Fruit fly (Drosophila melanogaster): ENCODE measurements around the gene CG42724.

CG42724 gene

dm6 chr3R:6353624-6354352 is 14.3 kb downstream of the CG42724 start (continued):
- TF ChIP-seq Neu2 (GFP tag; optimal IDR thresholded peaks at IDR 0.05; ENCODE audit: borderline replicate concordance) (no peak), en (GFP tag; optimal IDR thresholded peaks at IDR 0.05) (peak; percentile 64), CG10543 (GFP tag; optimal IDR thresholded peaks at IDR 0.05) (peak; percentile 61), psq (GFP tag; optimal IDR thresholded peaks at IDR 0.05) (peak; percentile 28), CG18599 (GFP tag; optimal IDR thresholded peaks at IDR 0.05) (peak; percentile 82), Hr51 (GFP tag; optimal IDR thresholded peaks at IDR 0.05) (peak in 1 of 2 experiments; percentile 26), ap (GFP tag; IDR thresholded peaks at IDR 0.05) (0 out of 2 replicates have a peak, but pooled peaks have one; percentile 32), pzg (GFP tag; optimal IDR thresholded peaks at IDR 0.05) (no peak), CG31388 (GFP tag; optimal IDR thresholded peaks at IDR 0.05) (peak; percentile 26), CG32772 (GFP tag; IDR thresholded peaks at IDR 0.05) (peak; percentile 62), disco-r (GFP tag; optimal IDR thresholded peaks at IDR 0.05) (peak; percentile 64), gsb (GFP tag; IDR thresholded peaks at IDR 0.05) (peak; percentile 61; the same call in 1 of the 2 replicates), CG5953 (GFP tag; IDR thresholded peaks at IDR 0.05) (peak; percentile 58), CG2129 (GFP tag; IDR thresholded peaks at IDR 0.05; ENCODE audit: partially characterized antibody) (no peak), cwo (GFP tag; optimal IDR thresholded peaks at IDR 0.05) (peak; percentile 71), chn (GFP tag; optimal IDR thresholded peaks at IDR 0.05) (peak; percentile 76), CG7271 (tag; optimal IDR thresholded peaks at IDR 0.05) (no peak), ftz-f1 (GFP tag; optimal IDR thresholded peaks at IDR 0.05) (no peak), CG12942 (GFP tag; optimal IDR thresholded peaks at IDR 0.05) (peak; percentile 63), CG12071 (GFP tag; optimal IDR thresholded peaks at IDR 0.05) (no peak), Ets65A (GFP tag) (peak; percentile 86), CG14014 (GFP tag; IDR thresholded peaks at IDR 0.05) (peak; percentile 29; the same call in 1 of the 2 replicates), fd96Cb (tag; optimal IDR thresholded peaks at IDR 0.05) (peak; percentile 82), CG4854 (GFP tag; optimal IDR thresholded peaks at IDR 0.05) (peak; percentile 41), fu2 (GFP tag; optimal IDR thresholded peaks at IDR 0.05) (peak; percentile 67), CG6654 (GFP tag; optimal IDR thresholded peaks at IDR 0.05) (peak; percentile 48), CG15269 (tag; optimal IDR thresholded peaks at IDR 0.05) (no peak), CG32532 (GFP tag; IDR thresholded peaks at IDR 0.05) (peak; percentile 47; the same call in 1 of the 2 replicates)

dm6 chr3R:6352893-6353623 is 15.0 kb downstream of the CG42724 start:
- TF ChIP-seq dpn (GFP tag; optimal IDR thresholded peaks at IDR 0.05), result peak in 1 of 2 experiments; percentile 37
- TF ChIP-seq CG31365 (tag; optimal IDR thresholded peaks at IDR 0.05), result no peak
- TF ChIP-seq p53 (GFP tag; optimal IDR thresholded peaks at IDR 0.05), result no peak
- TF ChIP-seq dan (GFP tag; IDR thresholded peaks at IDR 0.05), result no peak
- no peak for TF ChIP-seq GATAe (GFP tag; conservative IDR thresholded peaks at IDR 0.05)
- peak; percentile 45 for TF ChIP-seq pros (GFP tag; optimal IDR thresholded peaks at IDR 0.05)
- TF ChIP-seq CG11695 (GFP tag; IDR thresholded peaks at IDR 0.05), result 0 out of 3 replicates have a peak, but pooled peaks have one; percentile 19
- no peak for TF ChIP-seq Bteb2 (GFP tag; optimal IDR thresholded peaks at IDR 0.05)
- TF ChIP-seq Rfx (GFP tag; IDR thresholded peaks at IDR 0.05), result no peak
- TF ChIP-seq CG4854 (GFP tag; optimal IDR thresholded peaks at IDR 0.05), result no peak
- TF ChIP-seq Asciz (GFP tag; optimal IDR thresholded peaks at IDR 0.05), result peak; percentile 33
- no peak for TF ChIP-seq Nf-YA (GFP tag; IDR thresholded peaks at IDR 0.05)
- TF ChIP-seq Fer2 (tag; optimal IDR thresholded peaks at IDR 0.05), result no peak
- TF ChIP-seq CG14667 (GFP tag; IDR thresholded peaks at IDR 0.05), result no peak
- TF ChIP-seq ind (GFP tag; optimal IDR thresholded peaks at IDR 0.05), result peak; percentile 2
- TF ChIP-seq CG18476 (GFP tag; optimal IDR thresholded peaks at IDR 0.05), result no peak
- TF ChIP-seq CG32532 (GFP tag; IDR thresholded peaks at IDR 0.05), result no peak
- TF ChIP-seq mld (GFP tag; IDR thresholded peaks at IDR 0.05; ENCODE audit: partially characterized antibody), result no peak
- peak; percentile 17 for TF ChIP-seq CG14710 (tag; optimal IDR thresholded peaks at IDR 0.05)
- TF ChIP-seq ftz-f1 (GFP tag; optimal IDR thresholded peaks at IDR 0.05), result no peak
- TF ChIP-seq CG4328 (GFP tag; optimal IDR thresholded peaks at IDR 0.05), result no peak
- peak; percentile 18 for TF ChIP-seq Sry-β (GFP tag; optimal IDR thresholded peaks at IDR 0.05)
- no peak for TF ChIP-seq CG17612 (GFP tag; IDR thresholded peaks at IDR 0.05)
